Worm (Caenorhabditis elegans): Measurements from ENCODE around the gene F11G11.5.
A peak's percentile ranks its signal among the peaks of the same experiment; 100 is the strongest.
"Not testable (repeated sequence)": the region's sequence is repeated elsewhere in the genome, so short reads cannot be mapped to it uniquely, and the experiment has no call there.

F11G11.5 gene

ce11 chrII:4837659-4838058 lies 20.1 kb upstream of the F11G11.5 start, which contains the start of gene C33F10.12:
TSS of gene C33F10.12 (minus strand) at chrII:4837759.
- TF ChIP-seq mep-1 (tag; optimal IDR thresholded peaks at IDR 0.05) (no peak), egl-27 (tag; optimal IDR thresholded peaks at IDR 0.05) (no peak), vab-15 (tag; optimal IDR thresholded peaks at IDR 0.05) (no peak), C04F5.9 (tag; optimal IDR thresholded peaks at IDR 0.05) (no peak), nhr-28 (tag; optimal IDR thresholded peaks at IDR 0.05) (no peak), nhr-77 (tag; optimal IDR thresholded peaks at IDR 0.05) (no peak), efl-1 (optimal IDR thresholded peaks at IDR 0.05) (no peak), efl-1 (GFP tag; optimal IDR thresholded peaks at IDR 0.05 in 1 of 2) (no peak), aly-2 (tag; optimal IDR thresholded peaks at IDR 0.05) (no peak), nhr-237 (tag; optimal IDR thresholded peaks at IDR 0.05) (no peak), C16A3.4 (tag; optimal IDR thresholded peaks at IDR 0.05) (no peak), jun-1 (tag; optimal IDR thresholded peaks at IDR 0.05) (no peak), mef-2 (tag; optimal IDR thresholded peaks at IDR 0.05) (no peak), ceh-8 (GFP tag; optimal IDR thresholded peaks at IDR 0.05) (no peak), snu-23 (GFP tag; optimal IDR thresholded peaks at IDR 0.05) (no peak), irx-1 (tag; optimal IDR thresholded peaks at IDR 0.05) (no peak), grh-1 (GFP tag; IDR thresholded peaks at IDR 0.05) (no peak), Y116A8C.19 (tag; optimal IDR thresholded peaks at IDR 0.05; ENCODE audit: borderline replicate concordance) (no peak), dpl-1 (GFP tag; optimal IDR thresholded peaks at IDR 0.05) (no peak), lin-13 (GFP tag; optimal IDR thresholded peaks at IDR 0.05) (no peak)

DNA sequence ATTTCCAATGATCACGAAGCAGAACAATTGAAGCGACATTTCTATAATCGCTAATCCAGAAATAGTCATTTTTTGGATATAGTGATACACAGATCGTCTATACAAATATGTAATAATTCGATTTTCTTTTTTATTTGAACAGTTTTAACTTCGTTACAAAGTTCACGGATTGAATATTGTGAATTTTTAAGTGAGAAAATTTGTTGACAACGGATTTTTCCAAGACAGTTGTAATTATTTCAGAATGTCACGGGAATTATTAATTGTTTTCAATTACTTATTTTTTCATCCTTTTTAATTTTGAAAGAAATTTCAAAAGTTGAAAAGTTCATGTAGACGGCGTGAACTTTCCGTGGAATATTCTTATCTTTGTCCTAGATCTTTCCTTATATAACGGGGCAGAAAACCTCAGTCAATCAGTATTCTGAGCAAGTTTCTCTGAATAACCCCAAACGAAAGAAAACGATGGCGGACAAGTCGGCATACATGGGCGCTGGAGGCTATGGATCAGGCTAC lies 15.5 kb upstream of the F11G11.5 start, which contains the start of the genes T23B7.2 and nspd-4:
Gene T23B7.2 (minus strand): TSS at position 101 of the 516 bp plus-strand sequence.
Gene nspd-4 (plus strand): TSS at position 466 of the 516 bp plus-strand sequence.
- TF ChIP-seq tlp-1 (tag; optimal IDR thresholded peaks at IDR 0.05); C16A3.4 (tag; optimal IDR thresholded peaks at IDR 0.05); lin-35 (GFP tag; optimal IDR thresholded peaks at IDR 0.05): not testable (repeated sequence)

ce11 chrII:4849885-4850284 lies 7.8 kb upstream of the F11G11.5 start, which contains the start of gene T23B7.3:
TSS of gene T23B7.3 (plus strand) at chrII:4850185.
- TF ChIP-seq sptf-1 (tag; optimal IDR thresholded peaks at IDR 0.05) (no peak), jun-1 (tag; optimal IDR thresholded peaks at IDR 0.05) (no peak), nhr-71 (tag; optimal IDR thresholded peaks at IDR 0.05) (peak; percentile 29), unc-62 (GFP tag; optimal IDR thresholded peaks at IDR 0.05) (no peak), nhr-12 (tag; optimal IDR thresholded peaks at IDR 0.05) (no peak), nhr-11 (tag; optimal IDR thresholded peaks at IDR 0.05) (no peak), unc-30 (tag; optimal IDR thresholded peaks at IDR 0.05) (no peak), fkh-8 (tag; optimal IDR thresholded peaks at IDR 0.05) (peak; percentile 25), ceh-8 (GFP tag; optimal IDR thresholded peaks at IDR 0.05) (no peak), blmp-1 (tag; optimal IDR thresholded peaks at IDR 0.05) (no peak), snu-23 (GFP tag; optimal IDR thresholded peaks at IDR 0.05) (no peak), unc-130 (tag; optimal IDR thresholded peaks at IDR 0.05) (no peak), dpl-1 (GFP tag; optimal IDR thresholded peaks at IDR 0.05) (no peak), mdl-1 (tag; optimal IDR thresholded peaks at IDR 0.05) (no peak), ces-1 (GFP tag; optimal IDR thresholded peaks at IDR 0.05) (no peak)

DNA sequence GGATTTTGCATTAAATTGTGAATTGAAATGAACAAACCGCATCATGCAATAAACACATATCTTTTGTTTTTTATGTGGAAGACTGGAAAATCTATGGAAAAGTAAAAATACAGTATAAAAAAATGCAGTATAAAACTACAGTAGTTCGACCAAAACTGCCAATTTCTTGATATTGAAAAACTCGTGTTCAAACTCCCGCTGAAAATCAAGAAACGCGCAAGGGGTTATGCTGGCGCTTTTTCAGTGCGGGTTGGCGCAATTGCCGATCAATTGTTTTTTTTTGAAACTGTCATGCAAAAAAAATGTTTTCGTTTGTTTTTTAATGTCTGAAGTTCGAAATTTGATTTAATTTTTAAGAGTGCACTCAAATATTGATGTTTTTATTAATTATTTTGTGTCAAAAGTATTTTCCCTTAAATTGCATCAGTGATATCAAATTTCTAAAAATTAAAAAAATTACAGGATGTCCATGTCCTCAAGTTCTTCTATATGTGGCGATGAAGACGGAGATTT lies 6.1 kb upstream of the F11G11.5 start, which contains the start of gene dnj-9:
Gene dnj-9 (plus strand): TSS at position 463 of the 513 bp plus-strand sequence.
- peak; percentile 93 for TF ChIP-seq ceh-8 (GFP tag; optimal IDR thresholded peaks at IDR 0.05)
- TF ChIP-seq efl-3 (GFP tag; optimal IDR thresholded peaks at IDR 0.05): peak; percentile 51
- peak; percentile 97 for TF ChIP-seq C16A3.4 (tag; optimal IDR thresholded peaks at IDR 0.05)
- TF ChIP-seq mab-9 (GFP tag; IDR thresholded peaks at IDR 0.05): peak; percentile 85
- TF ChIP-seq ceh-63 (GFP tag; optimal IDR thresholded peaks at IDR 0.05): no peak
- TF ChIP-seq egl-27 (tag; optimal IDR thresholded peaks at IDR 0.05): no peak
- TF ChIP-seq unc-86 (tag; optimal IDR thresholded peaks at IDR 0.05): peak; percentile 94
- no peak for TF ChIP-seq alr-1 (tag; optimal IDR thresholded peaks at IDR 0.05; ENCODE audit: borderline replicate concordance)
- peak; percentile 39 for TF ChIP-seq C34B4.2 (tag; optimal IDR thresholded peaks at IDR 0.05)
- no peak for TF ChIP-seq tlp-1 (tag; optimal IDR thresholded peaks at IDR 0.05)
- peak; percentile 97 for TF ChIP-seq nhr-85 (tag)
- TF ChIP-seq nhr-90 (tag; optimal IDR thresholded peaks at IDR 0.05; ENCODE audit: poor library complexity): peak; percentile 97
- peak; percentile 88 for TF ChIP-seq aly-2 (tag; optimal IDR thresholded peaks at IDR 0.05)
- TF ChIP-seq blmp-1 (tag; optimal IDR thresholded peaks at IDR 0.05): peak; percentile 85
- TF ChIP-seq lsy-2 (tag; optimal IDR thresholded peaks at IDR 0.05): peak; percentile 95 to 96
- peak; percentile 90 for TF ChIP-seq aha-1 (tag; optimal IDR thresholded peaks at IDR 0.05)
- peak; percentile 89 for TF ChIP-seq zip-4 (GFP tag; optimal IDR thresholded peaks at IDR 0.05)
- peak; percentile 87 for TF ChIP-seq ama-1 (optimal IDR thresholded peaks at IDR 0.05)
- TF ChIP-seq elt-3 (tag; optimal IDR thresholded peaks at IDR 0.05): peak in 3 of 6 experiments; percentile 50 to 90 (median 90)
- no peak for TF ChIP-seq ets-5 (GFP tag; IDR thresholded peaks at IDR 0.05)
- peak; percentile 88 for TF ChIP-seq skn-1 (tag; optimal IDR thresholded peaks at IDR 0.05)
